Worm (Caenorhabditis elegans) whole organism, L4 larva: Measurements from ENCODE around the gene AC3.12.

Experiments used
- F10B5.3 ChIP-seq: sonication (generic microtip); optimal IDR thresholded peaks from 2 replicates; lab custom pipeline; 2016; ENCODE audit warnings: mild to moderate bottlenecking, missing genetic modification characterization, missing compliant biosample characterization
- ama-1 ChIP-seq: fragments of 150-350 bp; optimal IDR thresholded peaks from 2 replicates; lab custom pipeline; 2014; ENCODE audit warnings: inconsistent platforms, mixed read lengths
- attf-4 ChIP-seq: sonication (generic microtip); optimal IDR thresholded peaks from 3 replicates; lab custom pipeline; 2017; ENCODE audit warnings: missing biosample characterization, missing genetic modification characterization
- ceh-20 ChIP-seq: fragments of 200-800 bp; sonication (Bioruptor generic); IDR thresholded peaks from 2 replicates; pipeline ENCODE4 v1.3.6; 2022; ENCODE audit warnings: missing genetic modification reagents, missing genetic modification characterization, missing compliant biosample characterization
- egl-43 ChIP-seq: fragments of 200-800 bp; sonication (Bioruptor generic); IDR thresholded peaks from 2 replicates; pipeline ENCODE4 v1.3.6; 2022; ENCODE audit warnings: missing genetic modification reagents, missing genetic modification characterization, missing compliant biosample characterization
- lsy-2 ChIP-seq, 2 experiments: fragments of 150-350 bp in 1 of 2; sonication (generic microtip) in 1 of 2; optimal IDR thresholded peaks; 2 replicates each; lab custom pipeline; 2014 to 2017; ENCODE audit warnings: missing biosample characterization in 2 of 2, missing genetic modification characterization in 2 of 2
- mdl-1 ChIP-seq, 2 experiments: fragments of 150-350 bp in 1 of 2; sonication (generic microtip) in 1 of 2; optimal IDR thresholded peaks; 2 replicates each; lab custom pipeline; 2014 to 2017; ENCODE audit warnings: missing biosample characterization in 2 of 2, missing genetic modification characterization in 2 of 2
- mdt-29 ChIP-seq: fragments of 200-800 bp; sonication (Bioruptor generic); IDR thresholded peaks from 2 replicates; pipeline ENCODE4 v1.3.6; 2022; ENCODE audit warnings: missing genetic modification reagents, missing genetic modification characterization, missing compliant biosample characterization
- nhr-11 ChIP-seq: fragments of 150-350 bp; optimal IDR thresholded peaks from 2 replicates; lab custom pipeline; 2014; ENCODE audit warnings: missing biosample characterization, missing genetic modification characterization
- nhr-76 ChIP-seq: fragments of 150-350 bp; optimal IDR thresholded peaks from 2 replicates; lab custom pipeline; 2014; ENCODE audit warnings: missing biosample characterization, missing genetic modification characterization
- pha-4 ChIP-seq, 2 experiments: fragments of 150-350 bp in 1 of 2; fragments of 200-800 bp in 1 of 2; sonication (Bioruptor generic) in 1 of 2; IDR thresholded peaks in 1 of 2; optimal IDR thresholded peaks in 1 of 2; 2 replicates each; pipeline versions ENCODE4 v1.3.6 to Lab custom; 2014 to 2022; ENCODE audit warnings: missing genetic modification characterization in 2 of 2, missing genetic modification reagents in 2 of 2, missing biosample characterization in 1 of 2, missing compliant biosample characterization in 1 of 2
- unc-130 ChIP-seq: sonication (generic microtip); optimal IDR thresholded peaks from 2 replicates; lab custom pipeline; 2016; ENCODE audit warnings: missing genetic modification reagents, missing genetic modification characterization, missing compliant biosample characterization

ce11 chrV:10414610-10415009 lies 35.4 kb upstream of the AC3.12 start, which contains the start of gene F15H10.9:
- no peak for TF ChIP-seq nhr-76 (tag; lab: Kevin White, UChicago)
- no peak for TF ChIP-seq pha-4 (GFP tag; IDR thresholded peaks at IDR 0.05; lab: Robert Waterston, UW)
- TF ChIP-seq pha-4 (tag; optimal IDR thresholded peaks at IDR 0.05; lab: Kevin White, UChicago) = no peak
- no peak for TF ChIP-seq egl-43 (GFP tag; lab: Robert Waterston, UW)
- no peak for TF ChIP-seq mdt-29 (GFP tag; lab: Robert Waterston, UW)
- no peak for TF ChIP-seq lsy-2 (tag; optimal IDR thresholded peaks at IDR 0.05; lab: Kevin White, UChicago)
- TF ChIP-seq mdl-1 (tag; optimal IDR thresholded peaks at IDR 0.05; lab: Kevin White, UChicago) = no peak
- TF ChIP-seq ama-1 (lab: Kevin White, UChicago) = no peak
- TF ChIP-seq ceh-20 (GFP tag; lab: Robert Waterston, UW) = no peak
- TF ChIP-seq unc-130 (GFP tag; lab: Kevin White, UChicago) = no peak
- no peak for TF ChIP-seq attf-4 (tag; lab: Kevin White, UChicago)
- no peak for TF ChIP-seq nhr-11 (tag; lab: Kevin White, UChicago)
- TF ChIP-seq F10B5.3 = no peak
